Fruit fly (Drosophila melanogaster) Kc167 (cell line): ENCODE measurements around the gene corto.

Experiments used
- Sin3A ChIP-seq: fragments of >200 bp; optimal IDR thresholded peaks from 2 replicates; lab custom pipeline; 2018; ENCODE audit warnings: missing external identifiers
- insv ChIP-seq: fragments of >200 bp; optimal IDR thresholded peaks from 3 replicates; lab custom pipeline; 2018; ENCODE audit warnings: missing external identifiers
- psq ChIP-seq: fragments of >200 bp; optimal IDR thresholded peaks from 2 replicates; lab custom pipeline; 2017; ENCODE audit warnings: missing external identifiers
- ttk ChIP-seq: sonication (Bioruptor generic); optimal IDR thresholded peaks from 2 replicates; lab custom pipeline; 2017; ENCODE audit warnings: missing external identifiers

- TF ChIP-seq psq (lab: Kevin White, UChicago) (no peak), Sin3A (no peak), ttk (lab: Kevin White, UChicago) (no peak), insv (lab: Kevin White, UChicago) (no peak)
Measured at dm6 chr3R:5114147-5114546, 27.3 kb upstream of the corto start.
